Fruit fly (Drosophila melanogaster) whole organism, embryonic: ENCODE measurements around the gene Pez.

Experiments used
- Atf3 ChIP-seq: fragments of 200-800 bp; sonication (Bioruptor generic); optimal IDR thresholded peaks from 3 replicates; lab custom pipeline; 2016; ENCODE audit warnings: missing biosample characterization, missing genetic modification characterization
- Bteb2 ChIP-seq: fragments of 200-800 bp; sonication (Bioruptor generic); optimal IDR thresholded peaks from 2 replicates; lab custom pipeline; 2016; ENCODE audit warnings: missing biosample characterization, missing genetic modification characterization
- CG1024 ChIP-seq: fragments of 200-800 bp; sonication (Bioruptor generic); IDR thresholded peaks from 2 replicates; pipeline ENCODE4 v1.3.6; 2022; ENCODE audit warnings: missing biosample characterization, missing genetic modification characterization
- CG10267 ChIP-seq: fragments of 200-800 bp; sonication (Bioruptor generic); optimal IDR thresholded peaks from 2 replicates; lab custom pipeline; 2018; ENCODE audit warnings: missing biosample characterization, mild to moderate bottlenecking, missing genetic modification characterization, moderate library complexity
- CG14860 ChIP-seq: fragments of 200-800 bp; sonication (Bioruptor generic); IDR thresholded peaks from 3 replicates; pipeline ENCODE4 v1.3.6; 2022; ENCODE audit warnings: missing biosample characterization, missing genetic modification characterization; ENCODE audit not compliant: partially characterized antibody
- CG1529 ChIP-seq: fragments of 200-800 bp; sonication (Bioruptor generic); optimal IDR thresholded peaks from 3 replicates; lab custom pipeline; 2018; ENCODE audit warnings: missing biosample characterization, missing genetic modification characterization
- CG1603 ChIP-seq: fragments of 200-800 bp; sonication (Bioruptor generic); optimal IDR thresholded peaks from 2 replicates; lab custom pipeline; 2019; ENCODE audit warnings: missing biosample characterization, mild to moderate bottlenecking, missing genetic modification characterization, moderate library complexity
- CG17359 ChIP-seq: fragments of 200-800 bp; sonication (Bioruptor generic); optimal IDR thresholded peaks from 3 replicates; lab custom pipeline; 2018; ENCODE audit warnings: missing biosample characterization, mild to moderate bottlenecking, missing genetic modification characterization, moderate library complexity
- CG17361 ChIP-seq: fragments of 200-800 bp; sonication (Bioruptor generic); IDR thresholded peaks from 3 replicates; pipeline ENCODE4 v1.3.6; 2022; ENCODE audit warnings: missing biosample characterization, missing genetic modification characterization
- CG1792 ChIP-seq: fragments of 200-800 bp; sonication (Bioruptor generic); optimal IDR thresholded peaks from 2 replicates; lab custom pipeline; 2016; ENCODE audit warnings: missing biosample characterization, missing genetic modification characterization
- CG18764 ChIP-seq: fragments of 200-800 bp; sonication (Bioruptor generic); optimal IDR thresholded peaks from 3 replicates; lab custom pipeline; 2016; ENCODE audit warnings: missing biosample characterization, missing genetic modification characterization
- CG30403 ChIP-seq: fragments of 200-800 bp; sonication (Bioruptor generic); optimal IDR thresholded peaks from 3 replicates; lab custom pipeline; 2016; ENCODE audit warnings: missing biosample characterization, missing genetic modification characterization
- CG31365 ChIP-seq: fragments of 200-800 bp; sonication (Bioruptor generic); optimal IDR thresholded peaks from 2 replicates; lab custom pipeline; 2018; ENCODE audit warnings: missing biosample characterization, mild to moderate bottlenecking, missing genetic modification characterization
- CG34224 ChIP-seq: fragments of 200-800 bp; sonication (Bioruptor generic); IDR thresholded peaks from 3 replicates; pipeline ENCODE4 v1.3.6; 2022; ENCODE audit warnings: missing biosample characterization, missing genetic modification characterization; ENCODE audit not compliant: partially characterized antibody
- CG3726 ChIP-seq: fragments of 200-800 bp; sonication (Bioruptor generic); IDR thresholded peaks from 3 replicates; pipeline ENCODE4, ENCODE4 v1.3.6; 2022; ENCODE audit warnings: missing biosample characterization, missing genetic modification characterization
- CG43689 ChIP-seq: fragments of 200-800 bp; sonication (Bioruptor generic); IDR thresholded peaks from 2 replicates; pipeline ENCODE4 v1.3.6; 2022; ENCODE audit warnings: missing biosample characterization, missing genetic modification characterization
- CG4404 ChIP-seq: fragments of 200-800 bp; sonication (Bioruptor generic); IDR thresholded peaks from 2 replicates; pipeline ENCODE4 v1.3.6; 2022; ENCODE audit warnings: missing biosample characterization, missing genetic modification characterization
- CG6813 ChIP-seq: fragments of 200-800 bp; sonication (Bioruptor generic); optimal IDR thresholded peaks from 2 replicates; lab custom pipeline; 2017; ENCODE audit warnings: missing biosample characterization, missing genetic modification characterization, mild to moderate bottlenecking, moderate library complexity, missing genetic modification reagents
- CG7556 ChIP-seq: fragments of 200-800 bp; sonication (Bioruptor generic); optimal IDR thresholded peaks from 2 replicates; lab custom pipeline; 2017; ENCODE audit warnings: missing biosample characterization, mild to moderate bottlenecking, missing genetic modification characterization
- D19A ChIP-seq: fragments of 200-800 bp; optimal IDR thresholded peaks from 3 replicates; lab custom pipeline; 2019; ENCODE audit warnings: missing biosample characterization, mild to moderate bottlenecking, missing genetic modification characterization, moderate library complexity
- Dll ChIP-seq: fragments of 200-800 bp; sonication (Bioruptor generic); IDR thresholded peaks from 4 replicates; pipeline ENCODE4 v1.3.6; 2022; ENCODE audit warnings: missing biosample characterization, missing genetic modification characterization; ENCODE audit not compliant: partially characterized antibody
- Ets65A ChIP-seq: fragments of 200-800 bp; sonication (Bioruptor generic); peaks from one replicate; lab custom pipeline; 2016; ENCODE audit warnings: missing biosample characterization, missing genetic modification characterization
- Fer3 ChIP-seq: fragments of 200-800 bp; sonication (Bioruptor generic); optimal IDR thresholded peaks from 2 replicates; lab custom pipeline; 2018; ENCODE audit warnings: missing biosample characterization, mild to moderate bottlenecking, missing genetic modification characterization, moderate library complexity
- Gsc ChIP-seq: fragments of 200-800 bp; sonication (Bioruptor generic); IDR thresholded peaks from 2 replicates; pipeline ENCODE4 v1.3.6; 2022; ENCODE audit warnings: missing biosample characterization, missing genetic modification characterization
- HHEX ChIP-seq: fragments of 200-800 bp; sonication (Bioruptor generic); optimal IDR thresholded peaks from 3 replicates; lab custom pipeline; 2017; ENCODE audit warnings: missing biosample characterization, mild to moderate bottlenecking, missing genetic modification characterization, missing genetic modification reagents
- HLHmδ ChIP-seq: fragments of 200-800 bp; sonication (Bioruptor generic); optimal IDR thresholded peaks from 2 replicates; lab custom pipeline; 2018; ENCODE audit warnings: missing biosample characterization, mild to moderate bottlenecking, missing genetic modification characterization, moderate library complexity
- Lim3 ChIP-seq: fragments of 200-800 bp; sonication (Bioruptor generic); IDR thresholded peaks from 2 replicates; pipeline ENCODE4 v1.3.6; 2022; ENCODE audit warnings: missing biosample characterization, missing genetic modification characterization
- Oaz ChIP-seq: fragments of 200-800 bp; sonication (Bioruptor generic); IDR thresholded peaks from 2 replicates; pipeline ENCODE4 v1.3.6; 2022; ENCODE audit warnings: missing biosample characterization, missing genetic modification characterization
- Oli ChIP-seq: fragments of 200-800 bp; sonication (Bioruptor generic); optimal IDR thresholded peaks from 2 replicates; lab custom pipeline; 2018; ENCODE audit warnings: missing biosample characterization, mild to moderate bottlenecking, missing genetic modification characterization, moderate library complexity
- Pdp1 ChIP-seq, 2 experiments: fragments of 200-800 bp; sonication (Bioruptor generic); optimal IDR thresholded peaks; 3 replicates each; lab custom pipeline; 2016; ENCODE audit warnings: missing biosample characterization in 2 of 2, missing genetic modification characterization in 2 of 2, mild to moderate bottlenecking in 1 of 2, moderate library complexity in 1 of 2
- Xrp1 ChIP-seq: fragments of 200-800 bp; sonication (Bioruptor generic); IDR thresholded peaks from 2 replicates; pipeline ENCODE4 v1.3.6; 2022; ENCODE audit warnings: missing biosample characterization, missing genetic modification characterization
- ase ChIP-seq: fragments of 200-800 bp; sonication (Bioruptor generic); IDR thresholded peaks from 3 replicates; pipeline ENCODE4 v1.3.6; 2022; ENCODE audit warnings: missing biosample characterization, missing genetic modification characterization
- chinmo ChIP-seq: fragments of 200-800 bp; sonication (Bioruptor generic); IDR thresholded peaks from 4 replicates; pipeline ENCODE4 v1.3.6; 2022; ENCODE audit warnings: missing biosample characterization, missing genetic modification characterization; ENCODE audit not compliant: partially characterized antibody
- crol ChIP-seq: fragments of 200-800 bp; sonication (Bioruptor generic); IDR thresholded peaks from 2 replicates; pipeline ENCODE4 v1.3.6; 2022; ENCODE audit warnings: missing biosample characterization, missing genetic modification characterization
- dimm ChIP-seq: fragments of 200-800 bp; sonication (Bioruptor generic); IDR thresholded peaks from 2 replicates; pipeline ENCODE4 v1.3.6; 2022; ENCODE audit warnings: missing biosample characterization, missing genetic modification characterization
- dmrt11E ChIP-seq: fragments of 200-800 bp; sonication (Bioruptor generic); optimal IDR thresholded peaks from 3 replicates; lab custom pipeline; 2018; ENCODE audit warnings: missing biosample characterization, mild to moderate bottlenecking, missing genetic modification characterization, moderate library complexity
- dmrt99B ChIP-seq: fragments of 200-800 bp; sonication (Bioruptor generic); optimal IDR thresholded peaks from 2 replicates; lab custom pipeline; 2018; ENCODE audit warnings: missing biosample characterization, mild to moderate bottlenecking, missing genetic modification characterization, moderate library complexity
- fd96Cb ChIP-seq: fragments of 200-800 bp; sonication (Bioruptor generic); optimal IDR thresholded peaks from 2 replicates; lab custom pipeline; 2018; ENCODE audit warnings: missing biosample characterization, mild to moderate bottlenecking, missing genetic modification characterization, moderate library complexity
- gro ChIP-seq: fragments of 200-800 bp; sonication (Bioruptor generic); optimal IDR thresholded peaks from 2 replicates; lab custom pipeline; 2016; ENCODE audit warnings: missing biosample characterization, missing genetic modification characterization
- jing ChIP-seq: fragments of 200-800 bp; sonication (Bioruptor generic); optimal IDR thresholded peaks from 2 replicates; lab custom pipeline; 2018; ENCODE audit warnings: missing biosample characterization, mild to moderate bottlenecking, missing genetic modification characterization
- kni ChIP-seq: fragments of 200-800 bp; sonication (Bioruptor generic); optimal IDR thresholded peaks from 3 replicates; lab custom pipeline; 2017; ENCODE audit warnings: mild to moderate bottlenecking, missing biosample characterization, missing genetic modification reagents, missing genetic modification characterization
- nerfin-1 ChIP-seq: fragments of 200-800 bp; sonication (Bioruptor generic); optimal IDR thresholded peaks from 3 replicates; lab custom pipeline; 2019; ENCODE audit warnings: missing biosample characterization, mild to moderate bottlenecking, missing genetic modification characterization, moderate library complexity
- nmo ChIP-seq: fragments of 200-800 bp; sonication (Bioruptor generic); optimal IDR thresholded peaks from 2 replicates; lab custom pipeline; 2018; ENCODE audit warnings: missing biosample characterization, mild to moderate bottlenecking, missing genetic modification characterization, moderate library complexity
- pum ChIP-seq: fragments of 200-800 bp; sonication (Bioruptor generic); optimal IDR thresholded peaks from 2 replicates; lab custom pipeline; 2016; ENCODE audit warnings: missing biosample characterization, missing genetic modification characterization
- repo ChIP-seq: fragments of 200-800 bp; sonication (Bioruptor generic); optimal IDR thresholded peaks from 2 replicates; lab custom pipeline; 2016; ENCODE audit warnings: missing biosample characterization, missing genetic modification characterization
- run ChIP-seq: fragments of 200-800 bp; sonication (Bioruptor generic); optimal IDR thresholded peaks from 3 replicates; lab custom pipeline; 2018; ENCODE audit warnings: missing biosample characterization, mild to moderate bottlenecking, missing genetic modification characterization
- sens-2 ChIP-seq: fragments of 200-800 bp; sonication (Bioruptor generic); IDR thresholded peaks from 2 replicates; pipeline ENCODE4 v1.3.6; 2022; ENCODE audit warnings: missing biosample characterization, missing genetic modification characterization
- stwl ChIP-seq: fragments of 200-800 bp; sonication (Bioruptor generic); optimal IDR thresholded peaks from 3 replicates; lab custom pipeline; 2018; ENCODE audit warnings: missing biosample characterization, mild to moderate bottlenecking, missing genetic modification characterization, moderate library complexity
- tio ChIP-seq: fragments of 200-800 bp; sonication (Bioruptor generic); optimal IDR thresholded peaks from 2 replicates; lab custom pipeline; 2017; ENCODE audit warnings: missing biosample characterization, missing genetic modification characterization, inconsistent platforms
- unc-4 ChIP-seq: fragments of 200-800 bp; sonication (Bioruptor generic); IDR thresholded peaks from 2 replicates; pipeline ENCODE4 v1.3.6; 2022; ENCODE audit warnings: missing biosample characterization, missing genetic modification characterization; ENCODE audit not compliant: partially characterized antibody

Pez gene

DNA sequence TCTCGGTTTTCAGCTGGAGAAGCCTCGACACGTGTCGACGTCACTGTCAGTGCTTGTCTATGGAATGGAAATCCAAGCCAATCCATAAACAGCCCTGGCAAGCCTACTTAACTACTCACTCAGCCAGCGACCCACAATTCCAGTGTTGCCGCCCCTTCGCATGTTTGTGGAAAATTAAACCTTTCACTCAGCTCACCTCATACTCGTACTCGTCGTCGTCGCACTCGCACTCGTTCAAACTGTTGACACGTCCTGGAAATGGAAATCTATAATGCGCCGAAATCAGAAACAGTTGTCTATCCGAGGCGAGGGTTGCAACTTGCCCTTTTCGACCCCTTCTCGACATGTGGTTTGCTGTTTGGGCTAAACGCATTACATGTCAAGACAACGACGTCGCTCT lies 19.4 kb downstream of the Pez start (continued):
- TF ChIP-seq Oaz (GFP tag; lab: Robert Waterston, UW) (no peak), CG43689 (GFP tag; lab: Robert Waterston, UW) (no peak), CG1603 (tag; lab: Kevin White, UChicago) (peak; percentile 20), Bteb2 (no peak), Lim3 (no peak), CG3726 (GFP tag; lab: Robert Waterston, UW) (no peak), crol (GFP tag; lab: Robert Waterston, UW) (no peak), Gsc (GFP tag; lab: Robert Waterston, UW) (no peak), nerfin-1 (tag; lab: Kevin White, UChicago) (peak; percentile 3), chinmo (GFP tag; lab: Robert Waterston, UW) (0 out of 4 replicates have a peak, but pooled peaks have one; percentile 13), kni (GFP tag; lab: Kevin White, UChicago) (no peak), stwl (tag; lab: Kevin White, UChicago) (peak; percentile 2), HHEX (GFP tag; lab: Kevin White, UChicago) (no peak), CG31365 (tag; lab: Kevin White, UChicago) (no peak), Atf3 (GFP tag; lab: Kevin White, UChicago) (no peak), jing (no peak), run (tag; lab: Kevin White, UChicago) (no peak), CG17359 (no peak), CG18764 (no peak), unc-4 (no peak)

dm6 chr2L:6309879-6310278 lies 28.6 kb downstream of the Pez start:
- no peak for TF ChIP-seq repo
- TF ChIP-seq pum (GFP tag; lab: Kevin White, UChicago): no peak
- no peak for TF ChIP-seq dmrt11E (tag; lab: Kevin White, UChicago)
- TF ChIP-seq D19A (tag; lab: Kevin White, UChicago): peak; percentile 9
- no peak for TF ChIP-seq gro (GFP tag; lab: Kevin White, UChicago)
- TF ChIP-seq dmrt99B (tag; lab: Kevin White, UChicago): peak; percentile 61
- peak; percentile 66; the same call in 2 of the 3 replicates for TF ChIP-seq CG17361 (GFP tag; lab: Robert Waterston, UW)
- peak; percentile 11 for TF ChIP-seq CG10267 (tag; lab: Kevin White, UChicago)
- no peak for TF ChIP-seq CG4404 (GFP tag; lab: Robert Waterston, UW)
- TF ChIP-seq CG30403 (GFP tag; lab: Kevin White, UChicago): no peak
- no peak for TF ChIP-seq CG34224 (GFP tag; lab: Robert Waterston, UW)
- no peak for TF ChIP-seq CG6813 (GFP tag; lab: Kevin White, UChicago)
- no peak for TF ChIP-seq CG14860 (GFP tag; lab: Robert Waterston, UW)
- no peak for TF ChIP-seq tio (GFP tag; lab: Kevin White, UChicago)
- TF ChIP-seq CG1024 (GFP tag; lab: Robert Waterston, UW): no peak
- no peak for TF ChIP-seq ase
- TF ChIP-seq Dll (GFP tag; lab: Robert Waterston, UW): no peak
- TF ChIP-seq dimm (GFP tag; lab: Robert Waterston, UW): no peak
- TF ChIP-seq Fer3 (tag; lab: Kevin White, UChicago): peak; percentile 33
- no peak for TF ChIP-seq chinmo (GFP tag; lab: Robert Waterston, UW)
- no peak for TF ChIP-seq CG1792 (GFP tag; lab: Kevin White, UChicago)
- TF ChIP-seq Oli (tag; lab: Kevin White, UChicago): peak; percentile 6
- TF ChIP-seq Xrp1: 0 out of 2 replicates have a peak, but pooled peaks have one; percentile 34
- no peak for TF ChIP-seq HLHmδ (GFP tag; lab: Kevin White, UChicago)
- TF ChIP-seq sens-2 (GFP tag; lab: Robert Waterston, UW): no peak
- no peak for TF ChIP-seq Ets65A (GFP tag; lab: Kevin White, UChicago)
- TF ChIP-seq CG7556: peak; percentile 33
- TF ChIP-seq kni (GFP tag; lab: Kevin White, UChicago): no peak
- peak; percentile 16 for TF ChIP-seq fd96Cb
- TF ChIP-seq CG1529 (GFP tag; lab: Kevin White, UChicago): no peak
- TF ChIP-seq nmo: peak; percentile 17
- TF ChIP-seq Pdp1 (GFP tag; optimal IDR thresholded peaks at IDR 0.05; lab: Kevin White, UChicago): no peak
- peak; percentile 39 for TF ChIP-seq CG17359
